Worm (Caenorhabditis elegans): ENCODE results near the gene ttll-11.

DNA sequence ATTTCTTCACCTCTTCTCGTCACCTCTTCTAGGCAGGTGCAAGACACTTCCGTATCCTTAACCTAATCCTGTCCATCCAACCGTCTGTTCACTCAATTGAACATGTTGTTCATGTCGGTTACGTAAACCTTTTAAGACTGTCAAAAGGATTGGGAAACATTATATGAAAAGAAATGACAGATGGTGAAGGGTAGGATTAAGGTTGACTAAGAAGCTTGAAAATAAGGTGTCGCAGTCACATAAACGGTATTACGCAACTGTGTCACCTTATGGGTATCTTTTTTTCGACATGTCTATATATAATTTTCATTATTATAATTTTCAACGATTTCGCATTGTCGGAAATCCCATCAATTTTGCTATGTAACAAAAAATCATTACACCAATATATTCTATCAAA is 25.3 kb downstream of the ttll-11 start:
- TF ChIP-seq hmbx-1 (tag; optimal IDR thresholded peaks at IDR 0.05): no peak
- no peak for TF ChIP-seq B0310.2 (tag; optimal IDR thresholded peaks at IDR 0.05)
- TF ChIP-seq hmg-4 (GFP tag; optimal IDR thresholded peaks at IDR 0.05): no peak
- no peak for TF ChIP-seq ama-1 (optimal IDR thresholded peaks at IDR 0.05)
- no peak for TF ChIP-seq flt-1 (GFP tag; IDR thresholded peaks at IDR 0.05)
- no peak for TF ChIP-seq tbx-37 (GFP tag; conservative IDR thresholded peaks at IDR 0.05)
- no peak for TF ChIP-seq aly-1 (tag; optimal IDR thresholded peaks at IDR 0.05)
- no peak for TF ChIP-seq pes-1 (GFP tag; IDR thresholded peaks at IDR 0.05)
- TF ChIP-seq tra-4 (tag; optimal IDR thresholded peaks at IDR 0.05): no peak
- TF ChIP-seq tbx-11 (GFP tag; IDR thresholded peaks at IDR 0.05): no peak

Measured in whole organism, early embryonic.